Fruit fly (Drosophila melanogaster) whole organism, embryonic: ENCODE results near the gene P58IPK.
A peak's percentile ranks its signal among the peaks of the same experiment; 100 is the strongest.

Experiments
- Atf-2 ChIP-seq: fragments of 200-800 bp; sonication (Bioruptor generic); optimal IDR thresholded peaks from 2 replicates; lab custom pipeline; 2016; ENCODE audit warnings: missing biosample characterization, missing genetic modification characterization
- CG10267 ChIP-seq: fragments of 200-800 bp; sonication (Bioruptor generic); optimal IDR thresholded peaks from 2 replicates; lab custom pipeline; 2018; ENCODE audit warnings: missing biosample characterization, mild to moderate bottlenecking, missing genetic modification characterization, moderate library complexity
- CG12104 ChIP-seq: fragments of 200-800 bp; sonication (Bioruptor generic); optimal IDR thresholded peaks from 3 replicates; lab custom pipeline; 2016; ENCODE audit warnings: missing biosample characterization, missing genetic modification characterization
- CG13296 ChIP-seq: fragments of 200-800 bp; sonication (Bioruptor generic); optimal IDR thresholded peaks from 3 replicates; lab custom pipeline; 2018; ENCODE audit warnings: missing biosample characterization, mild to moderate bottlenecking, missing genetic modification characterization
- CG13424 ChIP-seq: fragments of 200-800 bp; sonication (Bioruptor generic); optimal IDR thresholded peaks from 2 replicates; lab custom pipeline; 2019; ENCODE audit warnings: missing biosample characterization, mild to moderate bottlenecking, missing genetic modification characterization, moderate library complexity
- CG13894 ChIP-seq: fragments of 200-800 bp; sonication (Bioruptor generic); optimal IDR thresholded peaks from 3 replicates; lab custom pipeline; 2018; ENCODE audit warnings: missing biosample characterization, mild to moderate bottlenecking, missing genetic modification characterization, moderate library complexity
- CG14860 ChIP-seq: fragments of 200-800 bp; sonication (Bioruptor generic); IDR thresholded peaks from 3 replicates; pipeline ENCODE4 v1.3.6; 2022; ENCODE audit warnings: missing biosample characterization, missing genetic modification characterization; ENCODE audit not compliant: partially characterized antibody
- CG15011 ChIP-seq: fragments of 200-800 bp; sonication (Bioruptor generic); optimal IDR thresholded peaks from 3 replicates; lab custom pipeline; 2018; ENCODE audit warnings: missing biosample characterization, mild to moderate bottlenecking, missing genetic modification characterization
- CG15269 ChIP-seq: fragments of 200-800 bp; sonication (Bioruptor generic); optimal IDR thresholded peaks from 2 replicates; lab custom pipeline; 2018; ENCODE audit warnings: missing biosample characterization, mild to moderate bottlenecking, missing genetic modification characterization, moderate library complexity
- CG18011 ChIP-seq: fragments of 200-800 bp; sonication (Bioruptor generic); optimal IDR thresholded peaks from 2 replicates; lab custom pipeline; 2017; ENCODE audit warnings: missing biosample characterization, missing genetic modification characterization, mild to moderate bottlenecking, moderate library complexity, missing genotype
- CG18262 ChIP-seq: fragments of 200-800 bp; optimal IDR thresholded peaks from 3 replicates; lab custom pipeline; 2019; ENCODE audit warnings: missing biosample characterization, mild to moderate bottlenecking, missing genetic modification characterization, moderate library complexity
- CG2202 ChIP-seq: fragments of 200-800 bp; sonication (Bioruptor generic); optimal IDR thresholded peaks from 2 replicates; lab custom pipeline; 2018; ENCODE audit warnings: missing biosample characterization, mild to moderate bottlenecking, missing genetic modification characterization
- CG3847 ChIP-seq: fragments of 200-800 bp; sonication (Bioruptor generic); IDR thresholded peaks from 2 replicates; pipeline ENCODE4 v1.3.6; 2022; ENCODE audit warnings: missing biosample characterization, missing genetic modification characterization
- CG4424 ChIP-seq: fragments of 200-800 bp; sonication (Bioruptor generic); optimal IDR thresholded peaks from 3 replicates; lab custom pipeline; 2016; ENCODE audit warnings: missing biosample characterization, missing genetic modification characterization
- CG4730 ChIP-seq: fragments of 200-800 bp; sonication (Bioruptor generic); IDR thresholded peaks from 2 replicates; pipeline ENCODE4 v1.3.6; 2022; ENCODE audit warnings: missing biosample characterization, missing genetic modification characterization
- CG5245 ChIP-seq: fragments of 200-800 bp; sonication (Bioruptor generic); optimal IDR thresholded peaks from 3 replicates; lab custom pipeline; 2016; ENCODE audit warnings: missing biosample characterization, missing genetic modification characterization
- CG6689 ChIP-seq: fragments of 200-800 bp; sonication (Bioruptor generic); IDR thresholded peaks from 2 replicates; pipeline ENCODE4 v1.3.6; 2022; ENCODE audit warnings: missing biosample characterization, missing genetic modification characterization
- CG7556 ChIP-seq: fragments of 200-800 bp; sonication (Bioruptor generic); optimal IDR thresholded peaks from 2 replicates; lab custom pipeline; 2017; ENCODE audit warnings: missing biosample characterization, mild to moderate bottlenecking, missing genetic modification characterization
- CG8359 ChIP-seq: fragments of 200-800 bp; sonication (Bioruptor generic); optimal IDR thresholded peaks from 2 replicates; lab custom pipeline; 2017; ENCODE audit warnings: missing biosample characterization, mild to moderate bottlenecking, missing genetic modification characterization, borderline replicate concordance
- CG8924 ChIP-seq: fragments of 200-800 bp; optimal IDR thresholded peaks from 3 replicates; lab custom pipeline; 2019; ENCODE audit warnings: missing biosample characterization, mild to moderate bottlenecking, missing genetic modification characterization, moderate library complexity
- CG9437 ChIP-seq: fragments of 200-800 bp; sonication (Bioruptor generic); optimal IDR thresholded peaks from 2 replicates; lab custom pipeline; 2018; ENCODE audit warnings: missing biosample characterization, mild to moderate bottlenecking, missing genetic modification characterization
- D19A ChIP-seq: fragments of 200-800 bp; optimal IDR thresholded peaks from 3 replicates; lab custom pipeline; 2019; ENCODE audit warnings: missing biosample characterization, mild to moderate bottlenecking, missing genetic modification characterization, moderate library complexity
- D19B ChIP-seq: fragments of 200-800 bp; sonication (Bioruptor generic); optimal IDR thresholded peaks from 2 replicates; lab custom pipeline; 2017; ENCODE audit warnings: missing biosample characterization, mild to moderate bottlenecking, missing genetic modification characterization
- Dbx ChIP-seq: fragments of 200-800 bp; sonication (Bioruptor generic); IDR thresholded peaks from 3 replicates; pipeline ENCODE4 v1.3.6; 2022; ENCODE audit warnings: missing biosample characterization, missing genetic modification characterization
- E2f2 ChIP-seq: fragments of 200-800 bp; sonication (Bioruptor generic); IDR thresholded peaks from 2 replicates; pipeline ENCODE4 v1.3.6; 2022; ENCODE audit warnings: missing biosample characterization, missing genetic modification characterization
- Hr39 ChIP-seq: fragments of >200 bp; optimal IDR thresholded peaks from 2 replicates; lab custom pipeline; 2017
- Hr51 ChIP-seq, 2 experiments: fragments of 200-800 bp; sonication (Bioruptor generic); optimal IDR thresholded peaks; 2 replicates in 1 of 2; 3 replicates in 1 of 2; lab custom pipeline; 2016 to 2018; ENCODE audit warnings: missing biosample characterization in 2 of 2, missing genetic modification characterization in 2 of 2, mild to moderate bottlenecking in 1 of 2, moderate library complexity in 1 of 2
- Kr ChIP-seq: fragments of 200-800 bp; sonication (Bioruptor generic); optimal IDR thresholded peaks from 2 replicates; lab custom pipeline; 2017; ENCODE audit warnings: missing biosample characterization, mild to moderate bottlenecking, missing genetic modification characterization
- Med ChIP-seq: fragments of 200-800 bp; sonication (Bioruptor generic); peaks from one replicate; lab custom pipeline; 2016; ENCODE audit warnings: missing biosample characterization, missing genetic modification characterization, mild to moderate bottlenecking, inconsistent platforms, moderate library complexity
- Nf-YC ChIP-seq: fragments of 200-800 bp; optimal IDR thresholded peaks from 3 replicates; lab custom pipeline; 2019; ENCODE audit warnings: missing biosample characterization, mild to moderate bottlenecking, missing genetic modification characterization, moderate library complexity
- NfI ChIP-seq: fragments of 200-800 bp; sonication (Bioruptor generic); optimal IDR thresholded peaks from 3 replicates; lab custom pipeline; 2018; ENCODE audit warnings: missing biosample characterization, mild to moderate bottlenecking, missing genetic modification characterization, moderate library complexity
- Oli ChIP-seq: fragments of 200-800 bp; sonication (Bioruptor generic); optimal IDR thresholded peaks from 2 replicates; lab custom pipeline; 2018; ENCODE audit warnings: missing biosample characterization, mild to moderate bottlenecking, missing genetic modification characterization, moderate library complexity
- Rx ChIP-seq: fragments of 200-800 bp; sonication (Bioruptor generic); IDR thresholded peaks from 2 replicates; pipeline ENCODE4 v1.3.6; 2022; ENCODE audit warnings: missing biosample characterization, missing genetic modification characterization
- Ssrp ChIP-seq: fragments of 200-800 bp; sonication (Bioruptor generic); optimal IDR thresholded peaks from 2 replicates; lab custom pipeline; 2018; ENCODE audit warnings: missing biosample characterization, mild to moderate bottlenecking, missing genetic modification characterization, moderate library complexity
- Tbp ChIP-seq: fragments of >200 bp; optimal IDR thresholded peaks from 2 replicates; lab custom pipeline; 2018; ENCODE audit warnings: missing biosample characterization, missing genetic modification characterization
- Xrp1 ChIP-seq: fragments of 200-800 bp; sonication (Bioruptor generic); IDR thresholded peaks from 2 replicates; pipeline ENCODE4 v1.3.6; 2022; ENCODE audit warnings: missing biosample characterization, missing genetic modification characterization
- croc ChIP-seq: fragments of 200-800 bp; sonication (Bioruptor generic); conservative IDR thresholded peaks from 3 replicates; pipeline ENCODE4 v1.3.6; 2022; ENCODE audit warnings: missing biosample characterization, missing genetic modification characterization
- dmrt99B ChIP-seq: fragments of 200-800 bp; sonication (Bioruptor generic); optimal IDR thresholded peaks from 2 replicates; lab custom pipeline; 2018; ENCODE audit warnings: missing biosample characterization, mild to moderate bottlenecking, missing genetic modification characterization, moderate library complexity
- dysf ChIP-seq: fragments of 200-800 bp; sonication (Bioruptor generic); IDR thresholded peaks from 3 replicates; pipeline ENCODE4 v1.3.6; 2022; ENCODE audit warnings: missing biosample characterization, missing genetic modification characterization
- gsb-n ChIP-seq: fragments of 200-800 bp; sonication (Bioruptor generic); optimal IDR thresholded peaks from 3 replicates; lab custom pipeline; 2018; ENCODE audit warnings: missing biosample characterization, mild to moderate bottlenecking, missing genetic modification characterization
- her ChIP-seq: fragments of 200-800 bp; sonication (Bioruptor generic); optimal IDR thresholded peaks from 2 replicates; lab custom pipeline; 2016; ENCODE audit warnings: missing biosample characterization, missing genetic modification characterization
- nau ChIP-seq: fragments of 200-800 bp; sonication (Bioruptor generic); optimal IDR thresholded peaks from 3 replicates; lab custom pipeline; 2017; ENCODE audit warnings: missing biosample characterization, mild to moderate bottlenecking, missing genetic modification characterization, missing genetic modification reagents
- nerfin-1 ChIP-seq: fragments of 200-800 bp; sonication (Bioruptor generic); optimal IDR thresholded peaks from 3 replicates; lab custom pipeline; 2019; ENCODE audit warnings: missing biosample characterization, mild to moderate bottlenecking, missing genetic modification characterization, moderate library complexity
- nmo ChIP-seq: fragments of 200-800 bp; sonication (Bioruptor generic); optimal IDR thresholded peaks from 2 replicates; lab custom pipeline; 2018; ENCODE audit warnings: missing biosample characterization, mild to moderate bottlenecking, missing genetic modification characterization, moderate library complexity
- phol ChIP-seq: fragments of 200-800 bp; sonication (Bioruptor generic); optimal IDR thresholded peaks from 3 replicates; lab custom pipeline; 2018; ENCODE audit warnings: missing biosample characterization, mild to moderate bottlenecking, missing genetic modification characterization, moderate library complexity
- pum ChIP-seq: fragments of 200-800 bp; sonication (Bioruptor generic); optimal IDR thresholded peaks from 2 replicates; lab custom pipeline; 2016; ENCODE audit warnings: missing biosample characterization, missing genetic modification characterization
- ranshi ChIP-seq: fragments of 200-800 bp; sonication (Bioruptor generic); IDR thresholded peaks from 2 replicates; pipeline ENCODE4 v1.3.6; 2022; ENCODE audit warnings: missing biosample characterization, missing genetic modification characterization
- sd ChIP-seq: fragments of 200-800 bp; sonication (Bioruptor generic); optimal IDR thresholded peaks from 3 replicates; lab custom pipeline; 2018; ENCODE audit warnings: missing biosample characterization, mild to moderate bottlenecking, missing genetic modification characterization, moderate library complexity
- wek ChIP-seq: fragments of 200-800 bp; sonication (Bioruptor generic); optimal IDR thresholded peaks from 3 replicates; lab custom pipeline; 2018; ENCODE audit warnings: missing biosample characterization, mild to moderate bottlenecking, missing genetic modification characterization, moderate library complexity
- zen ChIP-seq: fragments of 200-800 bp; sonication (Bioruptor generic); optimal IDR thresholded peaks from 3 replicates; lab custom pipeline; 2018; ENCODE audit warnings: missing biosample characterization, mild to moderate bottlenecking, missing genetic modification characterization, moderate library complexity

P58IPK gene

DNA sequence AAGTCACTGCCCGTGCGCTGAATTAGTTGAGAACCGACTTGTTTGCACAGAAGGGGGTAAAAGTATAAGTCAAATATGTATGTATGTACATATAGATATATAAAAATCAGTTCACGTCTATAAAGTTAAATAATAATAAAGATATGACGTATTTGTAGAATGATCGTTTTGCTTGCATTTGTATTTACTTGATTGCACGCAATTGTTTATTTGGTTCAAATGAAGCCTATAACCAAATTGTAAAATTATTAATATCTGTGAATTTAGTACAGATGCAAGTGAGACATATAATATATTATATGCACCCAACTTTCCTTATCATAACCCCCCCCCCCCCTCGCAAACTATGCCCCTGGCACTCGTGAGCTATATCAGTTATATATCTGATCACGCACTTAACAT lies 13.8 kb downstream of the P58IPK start (continued):
- no peak for TF ChIP-seq her (GFP tag; lab: Kevin White, UChicago)
- peak; percentile 6 for TF ChIP-seq CG5245 (GFP tag; lab: Kevin White, UChicago)
- TF ChIP-seq zen (tag; lab: Kevin White, UChicago): peak; percentile 6
- peak; percentile 16 for TF ChIP-seq gsb-n
- peak; percentile 43 for TF ChIP-seq nerfin-1 (tag; lab: Kevin White, UChicago)
- no peak for TF ChIP-seq Hr39
- TF ChIP-seq nau (GFP tag; lab: Kevin White, UChicago): peak; percentile 34
- TF ChIP-seq CG4730 (GFP tag; lab: Robert Waterston, UW): peak; percentile 5; the same call in 1 of the 2 replicates
- peak; percentile 57 for TF ChIP-seq ranshi (GFP tag; lab: Robert Waterston, UW)
- peak; percentile 2 for TF ChIP-seq NfI (GFP tag; lab: Kevin White, UChicago)
- peak; percentile 86 for TF ChIP-seq Med (GFP tag; lab: Kevin White, UChicago)
- peak; percentile 17 for TF ChIP-seq Kr
- no peak for TF ChIP-seq Rx
- peak; percentile 29 for TF ChIP-seq phol (tag; lab: Kevin White, UChicago)
- peak; percentile 56 for TF ChIP-seq dmrt99B (tag; lab: Kevin White, UChicago)
- peak; percentile 2 for TF ChIP-seq sd (tag; lab: Kevin White, UChicago)
- TF ChIP-seq wek: peak; percentile 31
- TF ChIP-seq Xrp1: peak; percentile 50
- peak; percentile 32 for TF ChIP-seq Oli (tag; lab: Kevin White, UChicago)
- TF ChIP-seq Tbp (GFP tag; lab: Kevin White, UChicago): no peak
- TF ChIP-seq croc (GFP tag; lab: Robert Waterston, UW): no peak
- TF ChIP-seq Hr51 (GFP tag; optimal IDR thresholded peaks at IDR 0.05; lab: Kevin White, UChicago): peak in 1 of 2 experiments; percentile 9
- peak; percentile 28 for TF ChIP-seq CG4424
- peak; percentile 58 for TF ChIP-seq CG13894 (tag; lab: Kevin White, UChicago)
- no peak for TF ChIP-seq CG14860 (GFP tag; lab: Robert Waterston, UW)
- peak; percentile 68; the same call in 2 of the 3 replicates for TF ChIP-seq dysf
- no peak for TF ChIP-seq pum (GFP tag; lab: Kevin White, UChicago)
- no peak for TF ChIP-seq E2f2 (GFP tag; lab: Robert Waterston, UW)
- TF ChIP-seq D19B: peak; percentile 41
- peak; percentile 31 for TF ChIP-seq CG2202 (tag; lab: Kevin White, UChicago)
- peak; percentile 12 for TF ChIP-seq CG9437 (GFP tag; lab: Kevin White, UChicago)
- TF ChIP-seq Dbx (GFP tag; lab: Robert Waterston, UW): peak; percentile 65; the same call in 2 of the 3 replicates
- peak; percentile 32 for TF ChIP-seq CG3847 (GFP tag; lab: Robert Waterston, UW)
- TF ChIP-seq CG13296 (GFP tag; lab: Kevin White, UChicago): peak; percentile 33
- peak; percentile 39 for TF ChIP-seq D19A (tag; lab: Kevin White, UChicago)
- peak; percentile 24 for TF ChIP-seq CG13424
- TF ChIP-seq Atf-2 (GFP tag; lab: Kevin White, UChicago): no peak
- peak; percentile 54 for TF ChIP-seq CG8924 (tag; lab: Kevin White, UChicago)
- peak; percentile 28 for TF ChIP-seq CG7556 (GFP tag; lab: Kevin White, UChicago)
- TF ChIP-seq CG12104 (GFP tag; lab: Kevin White, UChicago): peak; percentile 40
- TF ChIP-seq CG15269 (tag; lab: Kevin White, UChicago): peak; percentile 9
- peak; percentile 72 for TF ChIP-seq CG15011 (GFP tag; lab: Kevin White, UChicago)
- TF ChIP-seq CG8359 (GFP tag; lab: Kevin White, UChicago): peak; percentile 20
- peak; percentile 14 for TF ChIP-seq CG18011 (GFP tag; lab: Kevin White, UChicago)
- TF ChIP-seq nmo: peak; percentile 61
- peak; percentile 4 for TF ChIP-seq Ssrp
- TF ChIP-seq CG18262: peak; percentile 56
- TF ChIP-seq Nf-YC (tag; lab: Kevin White, UChicago): no peak
- TF ChIP-seq CG6689 (GFP tag; lab: Robert Waterston, UW): peak; percentile 35; the same call in 1 of the 2 replicates
- TF ChIP-seq CG10267 (tag; lab: Kevin White, UChicago): peak; percentile 3
